Worm (Caenorhabditis elegans): ENCODE results near the gene srw-31.
A peak's percentile ranks its signal among the peaks of the same experiment; 100 is the strongest.

Gene srw-31

ce11 chrV:17508493-17508892 lies 2.1 kb downstream of the srw-31 start, which contains the start of gene srw-32:
TSS of gene srw-32 (plus strand) at chrV:17508793.
- TF ChIP-seq hlh-26 (GFP tag; conservative IDR thresholded peaks at IDR 0.05) (no peak), ztf-6 (GFP tag; IDR thresholded peaks at IDR 0.05) (no peak), zim-3 (tag; optimal IDR thresholded peaks at IDR 0.05) (no peak), ceh-79 (tag; optimal IDR thresholded peaks at IDR 0.05) (no peak), akir-1 (GFP tag; optimal IDR thresholded peaks at IDR 0.05) (no peak), repo-1 (tag; optimal IDR thresholded peaks at IDR 0.05) (no peak), dox-1 (GFP tag; IDR thresholded peaks at IDR 0.05) (no peak)

ce11 chrV:17512763-17513162 lies 6.4 kb downstream of the srw-31 start:
- 0 out of 2 replicates have a peak, but pooled peaks have one; percentile 18 for TF ChIP-seq ztf-28 (GFP tag; IDR thresholded peaks at IDR 0.05)
- no peak for TF ChIP-seq zim-3 (tag; optimal IDR thresholded peaks at IDR 0.05)
- TF ChIP-seq zfh-2 (GFP tag; conservative IDR thresholded peaks at IDR 0.05) = peak; percentile 70; the same call in 1 of the 2 replicates

- TF ChIP-seq B0261.1 (tag; optimal IDR thresholded peaks at IDR 0.05) (peak; percentile 44), ama-1 (optimal IDR thresholded peaks at IDR 0.05) (no peak), ama-1 (GFP tag; optimal IDR thresholded peaks at IDR 0.05) (no peak), nhr-90 (tag; optimal IDR thresholded peaks at IDR 0.05) (no peak), ztf-25 (GFP tag; IDR thresholded peaks at IDR 0.05) (0 out of 2 replicates have a peak, but pooled peaks have one; percentile 50), lin-26 (GFP tag; IDR thresholded peaks at IDR 0.05) (peak; percentile 64; the same call in 1 of the 2 replicates), attf-6 (GFP tag; IDR thresholded peaks at IDR 0.05) (peak; percentile 67; the same call in 1 of the 2 replicates), lin-35 (GFP tag; optimal IDR thresholded peaks at IDR 0.05) (no peak), ztf-18 (tag; optimal IDR thresholded peaks at IDR 0.05) (peak; percentile 25), rpc-1 (optimal IDR thresholded peaks at IDR 0.05) (peak; percentile 47), rpc-1 (tag; optimal IDR thresholded peaks at IDR 0.05) (peak; percentile 79), F37B4.10 (GFP tag; IDR thresholded peaks at IDR 0.05) (no peak), madf-6 (GFP tag; IDR thresholded peaks at IDR 0.05) (0 out of 2 replicates have a peak, but pooled peaks have one; percentile 27), hrde-1 (tag; optimal IDR thresholded peaks at IDR 0.05; ENCODE audit: borderline replicate concordance) (peak; percentile 50), tbp1 (GFP tag; optimal IDR thresholded peaks at IDR 0.05) (peak; percentile 73)
Observed at ce11 chrV:17513831-17514230, 7.4 kb downstream of the srw-31 start.

- TF ChIP-seq Y53G8AR.9 (GFP tag; conservative IDR thresholded peaks at IDR 0.05) (no peak), snpc-1.1 (tag; optimal IDR thresholded peaks at IDR 0.05; ENCODE audit: insufficient read depth) (no peak), Y95B8A.8 (GFP tag; IDR thresholded peaks at IDR 0.05) (no peak), Y67H2A.10 (GFP tag; conservative IDR thresholded peaks at IDR 0.05) (no peak), akir-1 (GFP tag; optimal IDR thresholded peaks at IDR 0.05) (no peak), lsl-1 (GFP tag; optimal IDR thresholded peaks at IDR 0.05) (no peak), madf-6 (GFP tag; IDR thresholded peaks at IDR 0.05) (no peak), nfya-1 (tag; optimal IDR thresholded peaks at IDR 0.05; ENCODE audit: borderline replicate concordance, insufficient read depth) (no peak), aptf-3 (GFP tag; IDR thresholded peaks at IDR 0.05) (no peak), ztf-6 (GFP tag; IDR thresholded peaks at IDR 0.05) (no peak), atf-7 (tag; optimal IDR thresholded peaks at IDR 0.05) (no peak), snpc-4 (GFP tag; optimal IDR thresholded peaks at IDR 0.05) (no peak), snpc-4 (tag; optimal IDR thresholded peaks at IDR 0.05) (no peak), F49E8.2 (tag; optimal IDR thresholded peaks at IDR 0.05; ENCODE audit: insufficient read depth) (no peak), F23B12.7 (tag; optimal IDR thresholded peaks at IDR 0.05; ENCODE audit: insufficient read depth) (no peak)
Observed at ce11 chrV:17520735-17521134, 14.3 kb downstream of the srw-31 start, which contains the start of gene fbxa-136. TSS of gene fbxa-136 (plus strand) at chrV:17521035.
